Worm (Caenorhabditis elegans) whole organism, L2 larva: ENCODE results near the gene ceh-23.

Experiments
- Y55F3AM.14 ChIP-seq: fragments of 200-800 bp; sonication (Bioruptor generic); optimal IDR thresholded peaks from 2 replicates; lab custom pipeline; 2018; ENCODE audit warnings: mild to moderate bottlenecking, missing genetic modification characterization, missing compliant biosample characterization
- ZK546.5 ChIP-seq: sonication (generic microtip); optimal IDR thresholded peaks from 2 replicates; lab custom pipeline; 2017; ENCODE audit warnings: missing biosample characterization, missing genetic modification characterization
- aly-2 ChIP-seq: fragments of 150-350 bp; optimal IDR thresholded peaks from 2 replicates; lab custom pipeline; 2014; ENCODE audit warnings: missing biosample characterization, missing genetic modification characterization
- blmp-1 ChIP-seq: sonication (generic microtip); optimal IDR thresholded peaks from 2 replicates; lab custom pipeline; 2017; ENCODE audit warnings: missing genetic modification characterization, mild to moderate bottlenecking, missing compliant biosample characterization, antibody characterized with exemption, moderate library complexity; ENCODE audit not compliant: insufficient read depth
- ceh-82 ChIP-seq: fragments of 150-350 bp; optimal IDR thresholded peaks from 2 replicates; lab custom pipeline; 2014; ENCODE audit warnings: missing biosample characterization, missing genetic modification characterization
- dmd-4 ChIP-seq: sonication (generic microtip); optimal IDR thresholded peaks from 2 replicates; lab custom pipeline; 2017; ENCODE audit warnings: missing biosample characterization, missing genetic modification characterization
- egl-27 ChIP-seq: sonication (generic microtip); optimal IDR thresholded peaks from 3 replicates; lab custom pipeline; 2017; ENCODE audit warnings: missing biosample characterization, missing genetic modification reagents, missing genetic modification characterization
- elt-3 ChIP-seq: sonication (generic microtip); optimal IDR thresholded peaks from 2 replicates; lab custom pipeline; 2017; ENCODE audit warnings: missing biosample characterization, missing genetic modification characterization
- fos-1 ChIP-seq: fragments of 150-350 bp; optimal IDR thresholded peaks from 2 replicates; lab custom pipeline; 2014; ENCODE audit warnings: missing biosample characterization, missing genetic modification characterization
- lin-13 ChIP-seq: fragments of 150-350 bp; optimal IDR thresholded peaks from 2 replicates; lab custom pipeline; 2014; ENCODE audit warnings: missing biosample characterization, missing genetic modification reagents, missing genetic modification characterization
- nhr-21 ChIP-seq: fragments of 150-350 bp; optimal IDR thresholded peaks from 2 replicates; lab custom pipeline; 2014; ENCODE audit warnings: missing biosample characterization, missing genetic modification characterization
- nhr-23 ChIP-seq: fragments of 150-350 bp; optimal IDR thresholded peaks from 2 replicates; lab custom pipeline; 2014; ENCODE audit warnings: missing biosample characterization, missing genetic modification reagents, missing genetic modification characterization
- nhr-237 ChIP-seq: fragments of 150-350 bp; optimal IDR thresholded peaks from 2 replicates; lab custom pipeline; 2014; ENCODE audit warnings: missing biosample characterization, missing genetic modification characterization
- nhr-77 ChIP-seq: fragments of 150-350 bp; optimal IDR thresholded peaks from 2 replicates; lab custom pipeline; 2014; ENCODE audit warnings: missing biosample characterization, missing genetic modification characterization
- unc-39 ChIP-seq: fragments of 150-350 bp; optimal IDR thresholded peaks from 2 replicates; lab custom pipeline; 2014; ENCODE audit warnings: missing biosample characterization, missing genetic modification characterization
- unc-62 ChIP-seq: fragments of 150-350 bp; optimal IDR thresholded peaks from 2 replicates; lab custom pipeline; 2014; ENCODE audit warnings: missing biosample characterization, missing genetic modification reagents, missing genetic modification characterization
- zag-1 ChIP-seq: fragments of 150-350 bp; optimal IDR thresholded peaks from 2 replicates; lab custom pipeline; 2014; ENCODE audit warnings: missing biosample characterization, missing genetic modification characterization
- ztf-4 ChIP-seq: fragments of 150-350 bp; optimal IDR thresholded peaks from 2 replicates; lab custom pipeline; 2014; ENCODE audit warnings: missing biosample characterization, missing genetic modification characterization

ceh-23 gene

DNA sequence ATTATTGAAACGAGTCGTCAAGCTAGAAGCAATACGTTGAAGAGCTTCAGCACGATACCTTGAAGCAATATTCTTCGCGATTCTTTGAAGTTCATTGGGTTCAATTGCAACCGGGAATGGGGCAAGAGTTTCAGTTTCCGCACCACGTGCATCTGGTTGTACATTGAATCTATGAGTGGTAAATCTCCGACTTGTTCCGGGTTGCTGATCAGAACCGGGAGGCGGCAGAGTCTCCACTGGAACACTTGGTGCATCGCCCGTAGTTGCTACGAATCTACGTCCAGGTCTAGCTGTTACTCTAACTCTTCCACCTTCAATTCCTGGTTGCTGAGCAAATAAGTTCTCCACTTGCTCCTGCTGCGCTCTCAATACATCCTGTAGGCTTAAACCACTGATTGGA is 49.6 kb downstream of the ceh-23 start:
- TF ChIP-seq nhr-23 (tag; lab: Kevin White, UChicago) (no peak), ZK546.5 (no peak), ceh-82 (no peak), elt-3 (tag; lab: Kevin White, UChicago) (no peak), ztf-4 (tag; lab: Kevin White, UChicago) (no peak), egl-27 (tag; lab: Kevin White, UChicago) (no peak), lin-13 (GFP tag; lab: Kevin White, UChicago) (no peak), dmd-4 (tag; lab: Kevin White, UChicago) (no peak), zag-1 (tag; lab: Kevin White, UChicago) (no peak), aly-2 (no peak), unc-39 (no peak), nhr-21 (tag; lab: Kevin White, UChicago) (no peak), Y55F3AM.14 (GFP tag; lab: Kevin White, UChicago) (no peak), nhr-237 (tag; lab: Kevin White, UChicago) (no peak), blmp-1 (tag; lab: Kevin White, UChicago) (no peak), fos-1 (tag; lab: Kevin White, UChicago) (no peak), unc-62 (no peak), nhr-77 (tag; lab: Kevin White, UChicago) (no peak)
